Worm (Caenorhabditis elegans) whole organism, midembryonic: ENCODE results near the gene sre-56.
A peak's percentile ranks its signal among the peaks of the same experiment; 100 is the strongest.

Experiments
- T22C8.4 ChIP-seq: fragments of 200-800 bp; sonication (Bioruptor generic); IDR thresholded peaks from 2 replicates; pipeline ENCODE4 v1.3.6; 2022; ENCODE audit warnings: missing genetic modification characterization, missing compliant biosample characterization
- cog-1 ChIP-seq: sonication (generic microtip); optimal IDR thresholded peaks from 2 replicates; lab custom pipeline; 2016; ENCODE audit warnings: missing genetic modification characterization, missing compliant biosample characterization
- flt-1 ChIP-seq: fragments of 200-800 bp; sonication (Bioruptor generic); IDR thresholded peaks from 2 replicates; pipeline ENCODE4 v1.3.6; 2022; ENCODE audit warnings: missing genetic modification characterization, missing compliant biosample characterization
- klf-2 ChIP-seq: fragments of 200-800 bp; sonication (Bioruptor generic); conservative IDR thresholded peaks from 2 replicates; pipeline ENCODE4 v1.3.6; 2022; ENCODE audit warnings: missing genetic modification reagents, missing genetic modification characterization, missing compliant biosample characterization
- med-1 ChIP-seq: sonication (generic microtip); optimal IDR thresholded peaks from 2 replicates; lab custom pipeline; 2017; ENCODE audit warnings: missing genetic modification characterization, mild to moderate bottlenecking, missing compliant biosample characterization, antibody characterized with exemption, missing genetic modification reagents; ENCODE audit not compliant: insufficient read depth
- ref-1 ChIP-seq: fragments of 200-800 bp; sonication (Bioruptor generic); conservative IDR thresholded peaks from 2 replicates; pipeline ENCODE4 v1.3.6; 2022; ENCODE audit warnings: missing genetic modification reagents, missing genetic modification characterization, missing compliant biosample characterization
- tab-1 ChIP-seq: fragments of 200-800 bp; sonication (Bioruptor generic); IDR thresholded peaks from 2 replicates; pipeline ENCODE4 v1.3.6; 2022; ENCODE audit warnings: missing genetic modification characterization, missing compliant biosample characterization
- ztf-23 ChIP-seq: fragments of 200-800 bp; sonication (Bioruptor generic); IDR thresholded peaks from 2 replicates; pipeline ENCODE4 v1.3.6; 2022; ENCODE audit warnings: missing genetic modification reagents, missing genetic modification characterization, missing compliant biosample characterization
- ztf-29 ChIP-seq: fragments of 200-800 bp; sonication (Bioruptor generic); IDR thresholded peaks from 2 replicates; pipeline ENCODE4 v1.3.6; 2022; ENCODE audit warnings: missing genetic modification reagents, missing genetic modification characterization, missing compliant biosample characterization

sre-56 gene

DNA sequence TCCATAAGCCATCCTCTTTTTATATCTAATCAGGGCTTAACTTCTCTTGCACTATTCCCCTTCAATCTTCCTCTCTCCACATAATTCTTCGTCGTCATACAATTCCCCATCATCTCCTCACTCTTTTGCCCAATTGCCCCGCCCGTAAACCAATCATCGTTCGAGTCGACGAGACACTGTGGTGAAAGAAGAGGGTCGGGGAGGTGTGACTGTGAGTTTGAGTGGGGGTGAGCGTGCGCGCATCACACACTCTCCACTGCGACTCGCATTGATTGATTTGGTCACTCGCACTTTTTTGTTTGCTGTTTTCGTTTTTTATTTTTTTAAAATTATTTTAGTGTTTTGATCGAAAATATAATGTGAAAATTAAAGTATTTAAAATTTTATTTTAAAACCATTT lies 14.9 kb downstream of the sre-56 start:
- TF ChIP-seq cog-1 (peak; percentile 59), ref-1 (GFP tag; lab: Robert Waterston, UW) (no peak; the same call in 1 of the 2 replicates), T22C8.4 (GFP tag; lab: Robert Waterston, UW) (peak; percentile 80), ztf-29 (GFP tag; lab: Robert Waterston, UW) (no peak), flt-1 (peak; percentile 68; the same call in 1 of the 2 replicates), ztf-23 (GFP tag; lab: Robert Waterston, UW) (0 out of 2 replicates have a peak, but pooled peaks have one; percentile 22), med-1 (GFP tag; lab: Kevin White, UChicago) (no peak), klf-2 (GFP tag; lab: Robert Waterston, UW) (no peak), tab-1 (GFP tag; lab: Robert Waterston, UW) (no peak)

DNA sequence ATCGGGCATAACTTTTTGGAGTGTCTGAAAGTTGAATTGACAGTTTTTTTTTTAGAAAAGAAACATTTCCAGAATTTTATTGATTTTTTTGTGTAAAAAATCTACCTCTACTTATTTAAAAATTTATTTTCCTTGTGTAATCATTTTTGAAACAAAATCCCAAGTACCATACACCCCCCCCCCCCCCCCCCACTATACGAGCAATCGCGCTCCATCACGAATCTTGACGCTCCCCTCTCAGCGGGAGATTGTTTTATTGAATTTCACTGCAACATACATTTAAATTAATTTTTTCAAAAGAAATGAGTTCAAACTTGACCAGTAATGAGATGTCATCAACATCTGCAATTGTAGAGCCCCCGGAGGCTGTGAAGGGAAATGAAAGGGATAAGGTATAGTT lies 15.4 kb downstream of the sre-56 start, which contains the start of gene sop-2:
Gene sop-2 (plus strand): TSS at position 301 of the 400 bp plus-strand sequence.
- TF ChIP-seq T22C8.4 (GFP tag; lab: Robert Waterston, UW) = no peak
- no peak for TF ChIP-seq klf-2 (GFP tag; lab: Robert Waterston, UW)
- TF ChIP-seq cog-1 = no peak
- TF ChIP-seq med-1 (GFP tag; lab: Kevin White, UChicago) = no peak
- TF ChIP-seq flt-1 = no peak
- no peak for TF ChIP-seq ref-1 (GFP tag; lab: Robert Waterston, UW)
- no peak for TF ChIP-seq ztf-23 (GFP tag; lab: Robert Waterston, UW)

ce11 chrII:12341566-12342223 lies 17.4 kb downstream of the sre-56 start:
- TF ChIP-seq T22C8.4 (GFP tag; lab: Robert Waterston, UW) (no peak), ref-1 (GFP tag; lab: Robert Waterston, UW) (no peak), tab-1 (GFP tag; lab: Robert Waterston, UW) (no peak), klf-2 (GFP tag; lab: Robert Waterston, UW) (no peak), cog-1 (no peak), ztf-29 (GFP tag; lab: Robert Waterston, UW) (no peak)

DNA sequence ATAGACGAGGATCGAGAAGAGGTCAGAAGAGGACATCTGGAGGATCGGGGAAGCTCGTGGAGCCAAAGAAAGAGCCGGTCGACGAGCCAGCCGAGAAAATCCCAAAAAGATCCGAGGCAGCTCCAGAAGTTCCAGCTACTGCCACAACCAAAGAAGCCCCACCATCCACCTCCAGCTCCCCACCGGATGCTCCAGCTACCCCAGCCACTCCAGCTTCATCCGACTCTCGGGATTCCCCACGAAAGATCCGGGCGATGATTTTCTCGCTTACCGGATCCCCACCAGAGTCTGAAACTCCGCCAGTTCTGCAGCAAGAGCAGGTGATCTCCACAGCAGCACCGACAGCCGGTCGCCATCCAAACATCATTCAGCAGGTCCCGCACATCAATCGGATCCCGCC lies 18.7 kb downstream of the sre-56 start:
- no peak for TF ChIP-seq cog-1
- TF ChIP-seq ztf-29 (GFP tag; lab: Robert Waterston, UW) = no peak
- TF ChIP-seq flt-1 = no peak
- no peak for TF ChIP-seq ref-1 (GFP tag; lab: Robert Waterston, UW)
- TF ChIP-seq klf-2 (GFP tag; lab: Robert Waterston, UW) = no peak
- TF ChIP-seq tab-1 (GFP tag; lab: Robert Waterston, UW) = no peak
- no peak for TF ChIP-seq T22C8.4 (GFP tag; lab: Robert Waterston, UW)
- TF ChIP-seq ztf-23 (GFP tag; lab: Robert Waterston, UW) = no peak
- TF ChIP-seq med-1 (GFP tag; lab: Kevin White, UChicago) = no peak

ce11 chrII:12343710-12344109 lies 19.5 kb downstream of the sre-56 start:
- TF ChIP-seq flt-1 (no peak), ref-1 (GFP tag; lab: Robert Waterston, UW) (no peak), tab-1 (GFP tag; lab: Robert Waterston, UW) (no peak), klf-2 (GFP tag; lab: Robert Waterston, UW) (no peak), cog-1 (no peak), med-1 (GFP tag; lab: Kevin White, UChicago) (no peak), ztf-23 (GFP tag; lab: Robert Waterston, UW) (no peak), ztf-29 (GFP tag; lab: Robert Waterston, UW) (no peak), T22C8.4 (GFP tag; lab: Robert Waterston, UW) (no peak)

DNA sequence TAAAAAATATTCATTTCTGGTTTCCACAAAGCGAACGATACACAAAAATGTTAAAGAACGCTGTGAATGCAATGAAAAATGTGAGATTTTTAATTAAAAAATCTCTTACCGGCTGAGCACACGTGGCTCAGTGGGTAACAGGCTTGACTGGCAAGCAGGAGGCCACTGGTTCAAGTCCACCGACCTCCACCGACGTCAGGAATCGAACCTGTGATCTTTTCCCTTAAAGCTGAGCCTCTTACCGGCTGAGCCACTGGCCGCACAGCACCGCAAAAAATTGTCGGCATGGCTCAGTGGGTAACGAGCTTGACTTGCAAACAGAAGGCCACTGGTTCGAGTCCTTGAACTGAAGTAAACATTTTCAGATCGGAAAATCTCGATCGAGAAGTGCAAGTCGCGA lies 20.5 kb downstream of the sre-56 start, which contains the start of gene C44C11.6:
Gene C44C11.6 (plus strand): TSS at position 23 of the 400 bp plus-strand sequence.
- 0 out of 2 replicates have a peak, but pooled peaks have one; percentile 39 for TF ChIP-seq ztf-23 (GFP tag; lab: Robert Waterston, UW)
- no peak for TF ChIP-seq flt-1
- peak; percentile 70 for TF ChIP-seq tab-1 (GFP tag; lab: Robert Waterston, UW)

ce11 chrII:12346289-12346989 lies 22.2 kb downstream of the sre-56 start:
- TF ChIP-seq klf-2 (GFP tag; lab: Robert Waterston, UW) = no peak
- TF ChIP-seq ztf-29 (GFP tag; lab: Robert Waterston, UW) = no peak
- TF ChIP-seq tab-1 (GFP tag; lab: Robert Waterston, UW) = no peak
- TF ChIP-seq ref-1 (GFP tag; lab: Robert Waterston, UW) = no peak
- no peak for TF ChIP-seq flt-1

DNA sequence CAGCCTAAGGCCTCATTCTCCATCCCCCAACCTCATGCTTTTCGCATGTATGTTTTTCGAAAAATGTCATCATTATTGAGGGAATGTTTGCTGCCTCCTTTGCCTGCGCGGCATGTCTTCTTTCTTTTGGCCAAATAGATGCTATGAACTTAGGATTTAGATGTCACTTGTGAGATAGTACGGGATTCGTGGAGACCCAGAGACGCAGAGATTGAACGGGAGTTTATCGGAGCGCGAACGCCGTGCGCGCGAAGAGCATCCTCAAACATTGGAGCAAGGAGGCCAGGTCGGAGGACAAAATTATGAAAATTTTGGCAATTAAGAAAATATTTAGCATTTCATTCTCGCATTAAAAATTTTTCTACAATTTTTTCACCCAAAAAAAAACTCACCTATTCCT lies 24.7 kb downstream of the sre-56 start:
- TF ChIP-seq T22C8.4 (GFP tag; lab: Robert Waterston, UW) (no peak), klf-2 (GFP tag; lab: Robert Waterston, UW) (no peak), ztf-29 (GFP tag; lab: Robert Waterston, UW) (no peak), tab-1 (GFP tag; lab: Robert Waterston, UW) (no peak), med-1 (GFP tag; lab: Kevin White, UChicago) (no peak), ztf-23 (GFP tag; lab: Robert Waterston, UW) (no peak), cog-1 (no peak), flt-1 (no peak), ref-1 (GFP tag; lab: Robert Waterston, UW) (no peak)

DNA sequence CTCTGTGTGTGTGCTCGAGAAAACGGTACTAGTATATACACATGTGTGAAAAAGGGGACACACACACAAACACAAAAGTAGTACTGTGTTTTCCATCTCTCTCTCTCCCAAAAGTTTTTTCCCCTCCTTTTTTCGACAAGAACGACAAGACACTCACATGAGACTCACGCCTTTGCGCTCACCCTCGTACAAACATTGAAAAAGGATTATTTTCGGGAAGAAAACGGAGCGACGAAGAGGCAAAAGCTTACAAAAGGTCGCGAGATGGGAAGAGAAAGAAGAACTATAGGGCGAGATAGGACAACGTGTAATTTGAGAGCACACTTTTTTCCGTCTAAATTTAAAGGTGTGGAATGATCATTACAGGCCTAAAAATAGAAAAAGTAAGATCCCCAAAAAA lies 25.6 kb downstream of the sre-56 start:
- TF ChIP-seq med-1 (GFP tag; lab: Kevin White, UChicago) (no peak), ztf-23 (GFP tag; lab: Robert Waterston, UW) (no peak), ztf-29 (GFP tag; lab: Robert Waterston, UW) (no peak), klf-2 (GFP tag; lab: Robert Waterston, UW) (no peak)
